Fruit fly (Drosophila melanogaster) whole organism, wandering third instar larva: ENCODE measurements around the gene Arfrp1.

Source experiments
- CG9705 ChIP-seq: fragments of 200-800 bp; sonication (Bioruptor generic); optimal IDR thresholded peaks from 2 replicates; lab custom pipeline; 2018; ENCODE audit warnings: missing biosample characterization, mild to moderate bottlenecking, missing genetic modification characterization
- Mio ChIP-seq: sonication (Bioruptor generic); optimal IDR thresholded peaks from 2 replicates; lab custom pipeline; 2016; ENCODE audit warnings: missing biosample characterization, missing genetic modification characterization
- Rel ChIP-seq, 2 experiments: fragments of 200-800 bp; sonication (Bioruptor generic) in 1 of 2; optimal IDR thresholded peaks; 2 replicates in 1 of 2; 3 replicates in 1 of 2; lab custom pipeline; 2016 to 2019; ENCODE audit warnings: mild to moderate bottlenecking in 2 of 2, missing biosample characterization in 2 of 2, missing genetic modification characterization in 2 of 2, moderate library complexity in 1 of 2
- sage ChIP-seq: fragments of 200-800 bp; sonication (Bioruptor generic); optimal IDR thresholded peaks from 2 replicates; lab custom pipeline; 2016; ENCODE audit warnings: missing biosample characterization, mild to moderate bottlenecking, missing genetic modification characterization

- no peak for TF ChIP-seq Rel (GFP tag; optimal IDR thresholded peaks at IDR 0.05; lab: Kevin White, UChicago)
- TF ChIP-seq Rel (tag; optimal IDR thresholded peaks at IDR 0.05; lab: Kevin White, UChicago), result peak; percentile 3
- no peak for TF ChIP-seq sage (GFP tag; lab: Kevin White, UChicago)
- no peak for TF ChIP-seq Mio (GFP tag; lab: Kevin White, UChicago)
- TF ChIP-seq CG9705 (GFP tag; lab: Kevin White, UChicago), result peak; percentile 31
These were observed 34.4 kb downstream of the Arfrp1 start for dm6 chrX:9141219-9141618.
